Worm (Caenorhabditis elegans) whole organism, L3 larva: ENCODE results near the gene best-9.

Experiments used
- ama-1 ChIP-seq: fragments of 150-350 bp; optimal IDR thresholded peaks from 2 replicates; lab custom pipeline; 2018
- elt-3 ChIP-seq, 3 experiments: fragments of 150-350 bp in 1 of 3; sonication (generic microtip) in 2 of 3; optimal IDR thresholded peaks; 2 replicates in 2 of 3; 4 replicates in 1 of 3; lab custom pipeline; 2014 to 2017; ENCODE audit warnings: missing biosample characterization in 3 of 3, missing genetic modification characterization in 3 of 3
- lin-39 ChIP-seq: fragments of 150-350 bp; optimal IDR thresholded peaks from 2 replicates; lab custom pipeline; 2018; ENCODE audit warnings: missing biosample characterization, missing genetic modification reagents, missing genetic modification characterization
- nfya-1 ChIP-seq: sonication (generic microtip); optimal IDR thresholded peaks from 2 replicates; lab custom pipeline; 2017; ENCODE audit warnings: missing genetic modification characterization, mild to moderate bottlenecking, missing compliant biosample characterization, antibody characterized with exemption, moderate library complexity; ENCODE audit not compliant: insufficient read depth
- nhr-23 ChIP-seq: fragments of 150-350 bp; optimal IDR thresholded peaks from 2 replicates; lab custom pipeline; 2014; ENCODE audit warnings: missing biosample characterization, missing genetic modification reagents, missing genetic modification characterization
- nhr-237 ChIP-seq: fragments of 150-350 bp; optimal IDR thresholded peaks from 2 replicates; lab custom pipeline; 2014; ENCODE audit warnings: missing biosample characterization, missing genetic modification characterization
- nhr-67 ChIP-seq: fragments of 150-350 bp; optimal IDR thresholded peaks from 2 replicates; lab custom pipeline; 2014; ENCODE audit warnings: missing biosample characterization, missing genetic modification characterization

DNA sequence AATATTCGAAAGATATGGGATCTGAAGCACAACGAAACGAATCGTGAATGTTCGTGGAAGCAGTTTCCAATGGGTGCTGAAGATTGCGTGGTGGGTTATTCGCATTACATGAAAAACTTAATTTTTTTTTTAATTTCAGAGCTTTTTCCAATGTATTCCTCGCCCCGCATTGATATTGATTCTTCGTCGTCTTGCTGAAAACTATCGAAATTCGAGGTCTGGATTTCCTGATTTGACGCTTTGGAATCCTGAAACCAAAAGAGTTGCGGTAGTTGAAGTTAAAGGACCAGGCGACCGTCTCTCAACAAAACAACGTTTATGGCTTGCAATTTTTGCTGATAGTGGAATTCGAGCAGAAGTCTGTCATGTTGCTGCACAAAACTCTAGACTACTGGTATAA lies 8.5 kb upstream of the best-9 start:
- no peak for TF ChIP-seq elt-3 (tag; optimal IDR thresholded peaks at IDR 0.05; lab: Kevin White, UChicago)
- TF ChIP-seq ama-1 (lab: Kevin White, UChicago) = no peak
- no peak for TF ChIP-seq lin-39 (tag; lab: Kevin White, UChicago)
- no peak for TF ChIP-seq nhr-237 (tag; lab: Kevin White, UChicago)
- no peak for TF ChIP-seq nhr-23 (tag; lab: Kevin White, UChicago)
- TF ChIP-seq nfya-1 = no peak
- no peak for TF ChIP-seq nhr-67 (tag; lab: Kevin White, UChicago)
